Worm (Caenorhabditis elegans) whole organism, L4 larva: Measurements from ENCODE around the gene twk-36.

Experiments
- pqm-1 ChIP-seq: sonication (generic microtip); optimal IDR thresholded peaks from 2 replicates; lab custom pipeline; 2017; ENCODE audit warnings: missing biosample characterization, missing genetic modification characterization
- snpc-1.2 ChIP-seq: fragments of 200-800 bp; sonication (Bioruptor generic); IDR thresholded peaks from 2 replicates; pipeline ENCODE4 v1.3.6; 2022; ENCODE audit warnings: missing genetic modification reagents, missing genetic modification characterization, missing compliant biosample characterization

The twk-36 gene

ce11 chrV:17694260-17694659, 52.6 kb downstream of the twk-36 start:
- TF ChIP-seq pqm-1 (tag; lab: Kevin White, UChicago): peak; percentile 75
- TF ChIP-seq snpc-1.2 (GFP tag; lab: Robert Waterston, UW): no peak
